Fruit fly (Drosophila melanogaster) S2 (cell line): ENCODE data around the gene mthl15.

ENCODE experiments used
- CG8478 ChIP-seq: fragments of >200 bp; optimal IDR thresholded peaks from 2 replicates; lab custom pipeline; 2018
- CTCF ChIP-seq, 2 experiments: fragments of >200 bp; optimal IDR thresholded peaks; 2 replicates each; lab custom pipeline; 2018

- TF ChIP-seq CG8478 (no peak), CTCF (optimal IDR thresholded peaks at IDR 0.05; lab: Kevin White, UChicago) (peak in 1 of 2 experiments; percentile 9)
Measured at dm6 chr2L:10277362-10277761, 39.2 kb upstream of the mthl15 start.
